Worm (Caenorhabditis elegans) whole organism, mixed stage, embryonic: ENCODE data around the gene srh-138.
"Not testable (repeated sequence)": the region's sequence is repeated elsewhere in the genome, so short reads cannot be mapped to it uniquely, and the experiment has no call there.

Experiments
- bed-3 ChIP-seq: fragments of 200-800 bp; sonication (Bioruptor generic); optimal IDR thresholded peaks from 3 replicates; lab custom pipeline; 2018; ENCODE audit warnings: mild to moderate bottlenecking, missing genetic modification characterization, moderate library complexity, missing compliant biosample characterization
- blmp-1 ChIP-seq: fragments of 150-350 bp; optimal IDR thresholded peaks from 2 replicates; lab custom pipeline; 2014; ENCODE audit warnings: missing biosample characterization, missing genetic modification characterization
- ceh-39 ChIP-seq: fragments of 150-350 bp; optimal IDR thresholded peaks from 2 replicates; lab custom pipeline; 2014; ENCODE audit warnings: missing biosample characterization, missing genetic modification characterization
- ceh-43 ChIP-seq: fragments of 200-800 bp; sonication (Bioruptor generic); optimal IDR thresholded peaks from 2 replicates; lab custom pipeline; 2018; ENCODE audit warnings: mild to moderate bottlenecking, missing genetic modification characterization, moderate library complexity, missing compliant biosample characterization
- ces-1 ChIP-seq: fragments of 150-350 bp; optimal IDR thresholded peaks from 2 replicates; lab custom pipeline; 2014; ENCODE audit warnings: missing biosample characterization, missing genetic modification reagents, missing genetic modification characterization
- cnd-1 ChIP-seq: fragments of 200-800 bp; sonication (Bioruptor generic); optimal IDR thresholded peaks from 2 replicates; lab custom pipeline; 2018; ENCODE audit warnings: mild to moderate bottlenecking, missing genetic modification characterization, missing compliant biosample characterization
- elt-1 ChIP-seq: sonication (generic microtip); optimal IDR thresholded peaks from 2 replicates; lab custom pipeline; 2017; ENCODE audit warnings: missing genetic modification characterization, mild to moderate bottlenecking, missing compliant biosample characterization, antibody characterized with exemption, moderate library complexity, borderline replicate concordance; ENCODE audit not compliant: insufficient read depth
- elt-3 ChIP-seq: fragments of 150-350 bp; optimal IDR thresholded peaks from 2 replicates; lab custom pipeline; 2014; ENCODE audit warnings: missing biosample characterization, missing genetic modification characterization
- flh-1 ChIP-seq: fragments of 200-800 bp; sonication (Bioruptor generic); optimal IDR thresholded peaks from 2 replicates; lab custom pipeline; 2018; ENCODE audit warnings: mild to moderate bottlenecking, missing genetic modification characterization, moderate library complexity, missing compliant biosample characterization
- ham-2 ChIP-seq: fragments of 200-800 bp; sonication (Bioruptor generic); optimal IDR thresholded peaks from 2 replicates; lab custom pipeline; 2018; ENCODE audit warnings: mild to moderate bottlenecking, missing genetic modification characterization, missing compliant biosample characterization
- hlh-1 ChIP-seq: fragments of 150-350 bp; optimal IDR thresholded peaks from 2 replicates; lab custom pipeline; 2014; ENCODE audit warnings: missing biosample characterization, missing genetic modification reagents, missing genetic modification characterization
- lin-13 ChIP-seq: fragments of 150-350 bp; optimal IDR thresholded peaks from 2 replicates; lab custom pipeline; 2014; ENCODE audit warnings: missing biosample characterization, missing genetic modification characterization
- lin-32 ChIP-seq: fragments of 200-800 bp; sonication (Bioruptor generic); optimal IDR thresholded peaks from 2 replicates; lab custom pipeline; 2018; ENCODE audit warnings: mild to moderate bottlenecking, missing genetic modification characterization, missing compliant biosample characterization
- lsy-2 ChIP-seq: fragments of 150-350 bp; optimal IDR thresholded peaks from 2 replicates; lab custom pipeline; 2014; ENCODE audit warnings: missing biosample characterization, missing genetic modification characterization
- mab-5 ChIP-seq: fragments of 150-350 bp; optimal IDR thresholded peaks from 2 replicates; lab custom pipeline; 2014; ENCODE audit warnings: missing biosample characterization, missing genetic modification characterization
- mep-1 ChIP-seq: fragments of 150-350 bp; optimal IDR thresholded peaks from 2 replicates; lab custom pipeline; 2017; ENCODE audit warnings: missing biosample characterization, missing genetic modification reagents, missing genetic modification characterization, inconsistent platforms
- nhr-2 ChIP-seq: fragments of 150-350 bp; optimal IDR thresholded peaks from 2 replicates; lab custom pipeline; 2014; ENCODE audit warnings: missing biosample characterization, missing genetic modification characterization
- nhr-28 ChIP-seq: fragments of 150-350 bp; optimal IDR thresholded peaks from 2 replicates; lab custom pipeline; 2014; ENCODE audit warnings: missing biosample characterization, missing genetic modification characterization
- nhr-76 ChIP-seq: sonication (generic microtip); optimal IDR thresholded peaks from 2 replicates; lab custom pipeline; 2017; ENCODE audit warnings: missing biosample characterization, missing genetic modification characterization
- pha-4 ChIP-seq: fragments of 150-350 bp; optimal IDR thresholded peaks from 2 replicates; lab custom pipeline; 2018; ENCODE audit warnings: missing biosample characterization, missing genetic modification reagents, missing genetic modification characterization
- sem-2 ChIP-seq: fragments of 200-800 bp; sonication (Bioruptor generic); optimal IDR thresholded peaks from 2 replicates; lab custom pipeline; 2018; ENCODE audit warnings: mild to moderate bottlenecking, missing genetic modification characterization, missing compliant biosample characterization
- snpc-4 ChIP-seq: fragments of 150-350 bp; optimal IDR thresholded peaks from 2 replicates; lab custom pipeline; 2014; ENCODE audit warnings: missing biosample characterization, missing genetic modification characterization
- sptf-1 ChIP-seq: sonication (generic microtip); optimal IDR thresholded peaks from 2 replicates; lab custom pipeline; 2017; ENCODE audit warnings: mild to moderate bottlenecking, missing genetic modification characterization, moderate library complexity, missing compliant biosample characterization
- tbx-8 ChIP-seq: fragments of 200-800 bp; sonication (Bioruptor generic); optimal IDR thresholded peaks from 2 replicates; lab custom pipeline; 2018; ENCODE audit warnings: mild to moderate bottlenecking, missing genetic modification characterization, moderate library complexity, missing compliant biosample characterization
- unc-120 ChIP-seq: sonication (generic microtip); optimal IDR thresholded peaks from 2 replicates; lab custom pipeline; 2017; ENCODE audit warnings: missing genetic modification characterization, missing compliant biosample characterization; ENCODE audit not compliant: poor library complexity, severe bottlenecking
- unc-39 ChIP-seq: fragments of 150-350 bp; optimal IDR thresholded peaks from 2 replicates; lab custom pipeline; 2014; ENCODE audit warnings: missing biosample characterization, missing genetic modification characterization
- unc-62 ChIP-seq: fragments of 150-350 bp; optimal IDR thresholded peaks from 2 replicates; lab custom pipeline; 2014; ENCODE audit warnings: missing biosample characterization, missing genetic modification reagents, missing genetic modification characterization
- zip-8 ChIP-seq: fragments of 150-350 bp; optimal IDR thresholded peaks from 2 replicates; lab custom pipeline; 2014; ENCODE audit warnings: missing biosample characterization, missing genetic modification characterization
- ztf-11 ChIP-seq: fragments of 150-350 bp; optimal IDR thresholded peaks from 2 replicates; lab custom pipeline; 2014; ENCODE audit warnings: missing biosample characterization, missing genetic modification characterization

Gene srh-138

DNA sequence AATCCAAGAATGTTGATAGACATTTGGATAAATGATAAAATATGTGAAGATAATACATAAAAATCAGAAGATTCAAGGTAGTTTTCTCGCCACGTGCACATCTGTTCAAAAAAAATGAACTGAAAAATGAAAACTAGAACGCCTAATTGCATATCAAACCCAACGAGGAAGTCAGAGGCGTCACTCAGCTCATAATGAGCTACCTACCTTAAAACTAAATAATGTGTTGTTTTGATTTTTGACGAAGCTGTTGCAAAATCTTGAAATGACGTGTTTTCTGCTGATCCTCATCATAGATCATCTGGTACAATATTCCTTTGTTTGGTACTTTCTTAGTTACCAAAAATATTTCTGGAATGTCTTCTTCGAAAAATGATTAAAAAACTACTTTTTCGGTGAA lies at the start of gene srh-138:
TSS of gene srh-138 (minus strand) at position 101 of the 400 bp plus-strand sequence.
- TF ChIP-seq ces-1 (GFP tag; lab: Kevin White, UChicago): no peak
- no peak for TF ChIP-seq nhr-28
- TF ChIP-seq mab-5 (tag; lab: Kevin White, UChicago): no peak
- no peak for TF ChIP-seq nhr-2 (tag; lab: Kevin White, UChicago)
- TF ChIP-seq nhr-76 (tag; lab: Kevin White, UChicago): no peak
- no peak for TF ChIP-seq ztf-11
- no peak for TF ChIP-seq unc-120 (tag; lab: Kevin White, UChicago)
- TF ChIP-seq tbx-8 (GFP tag; lab: Kevin White, UChicago): no peak
- no peak for TF ChIP-seq blmp-1 (tag; lab: Kevin White, UChicago)
- no peak for TF ChIP-seq lin-32 (GFP tag; lab: Kevin White, UChicago)
- no peak for TF ChIP-seq sem-2 (GFP tag; lab: Kevin White, UChicago)
- no peak for TF ChIP-seq zip-8 (tag; lab: Kevin White, UChicago)
- no peak for TF ChIP-seq lsy-2 (tag; lab: Kevin White, UChicago)
- TF ChIP-seq hlh-1: no peak
- no peak for TF ChIP-seq bed-3 (GFP tag; lab: Kevin White, UChicago)
- no peak for TF ChIP-seq lin-13
- no peak for TF ChIP-seq cnd-1 (tag; lab: Kevin White, UChicago)
- TF ChIP-seq unc-62 (GFP tag; lab: Kevin White, UChicago): no peak

DNA sequence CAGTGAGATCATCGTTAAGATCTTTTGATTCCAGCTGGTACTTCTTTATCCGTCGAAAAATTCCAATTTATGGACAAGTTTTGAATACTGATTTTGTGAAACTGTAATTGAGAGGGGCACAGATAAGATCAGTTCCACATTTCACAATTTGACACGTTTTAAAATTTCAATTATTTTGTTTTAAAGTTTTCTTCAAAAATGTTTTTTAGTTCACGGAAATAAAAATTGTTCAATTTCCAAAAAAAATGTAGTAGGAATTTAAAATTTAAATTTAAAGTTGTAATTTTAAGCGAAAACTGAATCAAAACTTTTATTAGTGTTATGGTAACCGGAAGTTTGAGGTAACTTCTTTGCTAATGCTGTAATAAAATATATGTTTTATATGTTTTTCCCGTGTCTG lies 46.8 kb upstream of the srh-138 start, which contains the start of gene F36D3.4:
TSS of gene F36D3.4 (minus strand) at position 101 of the 400 bp plus-strand sequence.
- TF ChIP-seq zip-8 (tag; lab: Kevin White, UChicago) (no peak), nhr-76 (tag; lab: Kevin White, UChicago) (no peak), unc-39 (no peak), ceh-43 (no peak), ces-1 (GFP tag; lab: Kevin White, UChicago) (no peak), lsy-2 (tag; lab: Kevin White, UChicago) (no peak), ceh-39 (tag; lab: Kevin White, UChicago) (no peak), snpc-4 (tag; lab: Kevin White, UChicago) (no peak), unc-62 (GFP tag; lab: Kevin White, UChicago) (no peak), pha-4 (tag; lab: Kevin White, UChicago) (no peak), nhr-2 (tag; lab: Kevin White, UChicago) (no peak), mab-5 (tag; lab: Kevin White, UChicago) (no peak)

DNA sequence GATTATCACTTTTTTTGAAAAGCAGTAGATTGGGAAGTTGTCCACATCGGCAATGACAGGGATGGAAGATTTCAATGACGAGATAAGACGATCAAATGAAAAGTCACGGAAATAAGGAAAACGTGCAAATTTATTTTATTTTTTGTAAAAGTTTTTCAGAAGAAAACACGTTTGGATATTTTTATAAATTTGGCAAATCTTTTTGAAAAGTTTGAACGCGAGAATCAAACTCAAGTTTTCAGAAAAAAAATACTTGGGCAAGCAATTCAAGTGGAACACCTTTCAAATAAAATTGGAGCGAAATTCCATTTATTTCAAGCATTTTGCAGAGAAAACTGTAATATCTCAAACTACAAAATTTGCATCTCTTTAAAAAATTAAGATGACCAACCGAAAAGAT lies 44.3 kb upstream of the srh-138 start, which contains the start of gene F36D3.5:
TSS of gene F36D3.5 (minus strand) at position 101 of the 400 bp plus-strand sequence.
- not testable (repeated sequence) for TF ChIP-seq bed-3 (GFP tag; lab: Kevin White, UChicago); elt-1 (tag; lab: Kevin White, UChicago); ceh-43
- TF ChIP-seq, all 35 proteins: peak for 0; not testable (repeated sequence) for 35

DNA sequence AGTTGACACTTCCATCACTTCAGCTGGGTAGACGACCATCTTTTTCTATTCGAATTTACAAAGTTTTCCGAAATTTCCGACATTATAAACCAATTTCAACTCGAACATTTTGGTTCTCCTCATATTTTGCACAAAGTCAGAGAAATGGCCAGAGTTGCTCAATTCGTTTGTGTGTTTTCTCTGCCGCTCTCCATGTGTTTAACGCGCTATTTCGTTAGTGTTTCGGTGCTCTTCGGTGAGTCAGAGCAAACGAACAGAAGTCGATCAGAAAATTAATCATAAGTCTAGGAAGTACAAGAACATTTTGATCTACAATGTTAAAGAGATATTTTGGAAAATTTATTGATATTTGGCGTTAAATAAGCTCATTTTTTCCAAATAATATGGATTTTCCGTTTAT lies 37.9 kb upstream of the srh-138 start, which contains the start of gene srr-3:
TSS of gene srr-3 (minus strand) at position 101 of the 400 bp plus-strand sequence.
- TF ChIP-seq cnd-1 (tag; lab: Kevin White, UChicago) (no peak), ces-1 (GFP tag; lab: Kevin White, UChicago) (no peak), tbx-8 (GFP tag; lab: Kevin White, UChicago) (no peak), lin-32 (GFP tag; lab: Kevin White, UChicago) (no peak), mab-5 (tag; lab: Kevin White, UChicago) (no peak)

DNA sequence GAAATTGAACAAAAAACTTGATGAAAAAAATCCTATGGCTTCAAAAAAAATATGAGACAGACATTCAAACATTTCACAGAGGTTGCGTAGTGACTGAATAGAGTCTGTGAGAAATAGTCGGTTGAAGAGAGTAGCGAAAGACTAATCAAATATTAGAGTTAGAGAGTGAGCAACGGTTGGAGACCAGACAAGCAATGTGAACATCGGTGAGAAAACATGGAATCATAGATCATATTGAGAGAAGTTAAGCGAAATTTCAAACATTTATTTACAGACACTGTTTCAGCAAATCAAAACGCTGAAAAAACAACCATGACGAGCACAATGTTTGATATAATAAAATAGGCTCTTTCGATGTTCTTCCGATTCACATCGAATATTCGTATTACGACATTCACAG lies 35.8 kb upstream of the srh-138 start:
- TF ChIP-seq snpc-4 (tag; lab: Kevin White, UChicago) (no peak), lin-13 (no peak), sptf-1 (tag; lab: Kevin White, UChicago) (no peak), nhr-28 (no peak), elt-1 (tag; lab: Kevin White, UChicago) (no peak), zip-8 (tag; lab: Kevin White, UChicago) (no peak)
- TF ChIP-seq, all 35 proteins: peak for 0

DNA sequence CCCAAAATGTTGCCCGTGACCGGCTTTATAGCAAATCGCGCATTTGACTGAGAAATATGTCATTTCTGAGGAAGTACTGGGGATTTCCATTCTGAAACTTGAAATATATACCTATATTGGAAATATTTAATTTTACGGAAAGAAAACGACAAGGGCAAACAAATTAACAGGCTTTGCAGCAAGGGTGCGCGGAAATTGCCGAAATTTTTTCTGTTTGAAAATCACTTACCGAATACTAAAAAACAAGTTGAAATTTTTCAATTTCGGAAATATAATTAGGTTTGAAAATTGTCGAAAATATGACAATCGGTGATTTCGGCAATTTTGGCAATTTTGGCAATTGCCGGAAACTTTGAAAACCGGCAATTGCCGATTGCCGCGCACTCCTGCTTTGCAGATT lies 35.0 kb upstream of the srh-138 start, which contains the start of gene nhr-54:
TSS of gene nhr-54 (minus strand) at position 101 of the 400 bp plus-strand sequence.
- no peak for TF ChIP-seq ceh-43
- TF ChIP-seq lin-32 (GFP tag; lab: Kevin White, UChicago): no peak
- no peak for TF ChIP-seq ham-2 (GFP tag; lab: Kevin White, UChicago)
- TF ChIP-seq elt-3 (tag; lab: Kevin White, UChicago): no peak
- TF ChIP-seq snpc-4 (tag; lab: Kevin White, UChicago): no peak
- TF ChIP-seq lsy-2 (tag; lab: Kevin White, UChicago): no peak
- TF ChIP-seq ceh-39 (tag; lab: Kevin White, UChicago): no peak
- no peak for TF ChIP-seq sptf-1 (tag; lab: Kevin White, UChicago)
- no peak for TF ChIP-seq bed-3 (GFP tag; lab: Kevin White, UChicago)
- TF ChIP-seq flh-1 (GFP tag; lab: Kevin White, UChicago): no peak
- TF ChIP-seq mep-1 (tag; lab: Kevin White, UChicago): no peak
- TF ChIP-seq unc-39: no peak
- TF ChIP-seq mab-5 (tag; lab: Kevin White, UChicago): no peak
